Fruit fly (Drosophila melanogaster) whole organism, embryonic: Measurements from ENCODE around the gene CG4914.

Source experiments
- Abd-B ChIP-seq: fragments of 200-800 bp; sonication (Bioruptor generic); optimal IDR thresholded peaks from 2 replicates; lab custom pipeline; 2018; ENCODE audit warnings: missing biosample characterization, mild to moderate bottlenecking, missing genetic modification characterization, moderate library complexity
- Asciz ChIP-seq: fragments of 200-800 bp; sonication (Bioruptor generic); optimal IDR thresholded peaks from 2 replicates; lab custom pipeline; 2017; ENCODE audit warnings: missing biosample characterization, mild to moderate bottlenecking, missing genetic modification characterization, missing genetic modification reagents
- Atf-2 ChIP-seq: fragments of 200-800 bp; sonication (Bioruptor generic); optimal IDR thresholded peaks from 2 replicates; lab custom pipeline; 2016; ENCODE audit warnings: missing biosample characterization, missing genetic modification characterization
- BtbVII ChIP-seq: fragments of 200-800 bp; sonication (Bioruptor generic); optimal IDR thresholded peaks from 3 replicates; lab custom pipeline; 2017; ENCODE audit warnings: missing biosample characterization, mild to moderate bottlenecking, missing genetic modification characterization
- CG12155 ChIP-seq: fragments of 200-800 bp; sonication (Bioruptor generic); optimal IDR thresholded peaks from 3 replicates; lab custom pipeline; 2016; ENCODE audit warnings: missing biosample characterization, missing genetic modification characterization
- CG12299 ChIP-seq: fragments of 200-800 bp; sonication (Bioruptor generic); optimal IDR thresholded peaks from 2 replicates; lab custom pipeline; 2018; ENCODE audit warnings: missing biosample characterization, mild to moderate bottlenecking, missing genetic modification characterization
- CG14965 ChIP-seq: fragments of 200-800 bp; sonication (Bioruptor generic); optimal IDR thresholded peaks from 2 replicates; lab custom pipeline; 2016; ENCODE audit warnings: missing biosample characterization, missing genetic modification characterization, borderline replicate concordance
- CG16779 ChIP-seq: fragments of 200-800 bp; sonication (Bioruptor generic); IDR thresholded peaks from 2 replicates; pipeline ENCODE4 v1.3.6; 2022; ENCODE audit warnings: missing biosample characterization, missing genetic modification characterization
- CG17359 ChIP-seq: fragments of 200-800 bp; sonication (Bioruptor generic); optimal IDR thresholded peaks from 3 replicates; lab custom pipeline; 2018; ENCODE audit warnings: missing biosample characterization, mild to moderate bottlenecking, missing genetic modification characterization, moderate library complexity
- CG17802 ChIP-seq: fragments of 200-800 bp; sonication (Bioruptor generic); optimal IDR thresholded peaks from 2 replicates; lab custom pipeline; 2018; ENCODE audit warnings: missing biosample characterization, mild to moderate bottlenecking, missing genetic modification characterization, moderate library complexity
- CG17829 ChIP-seq: fragments of 200-800 bp; optimal IDR thresholded peaks from 2 replicates; lab custom pipeline; 2019; ENCODE audit warnings: missing biosample characterization, mild to moderate bottlenecking, missing genetic modification characterization, moderate library complexity
- CG17912 ChIP-seq: fragments of 200-800 bp; sonication (Bioruptor generic); optimal IDR thresholded peaks from 2 replicates; lab custom pipeline; 2018; ENCODE audit warnings: missing biosample characterization, mild to moderate bottlenecking, missing genetic modification characterization
- CG18262 ChIP-seq: fragments of 200-800 bp; optimal IDR thresholded peaks from 3 replicates; lab custom pipeline; 2019; ENCODE audit warnings: missing biosample characterization, mild to moderate bottlenecking, missing genetic modification characterization, moderate library complexity
- CG2678 ChIP-seq: fragments of 200-800 bp; sonication (Bioruptor generic); optimal IDR thresholded peaks from 3 replicates; lab custom pipeline; 2019; ENCODE audit warnings: missing biosample characterization, mild to moderate bottlenecking, missing genetic modification characterization, moderate library complexity
- CG2889 ChIP-seq: fragments of 200-800 bp; sonication (Bioruptor generic); IDR thresholded peaks from 3 replicates; pipeline ENCODE4 v1.3.6; 2022; ENCODE audit warnings: missing biosample characterization, missing genetic modification characterization
- CG30403 ChIP-seq: fragments of 200-800 bp; sonication (Bioruptor generic); optimal IDR thresholded peaks from 3 replicates; lab custom pipeline; 2016; ENCODE audit warnings: missing biosample characterization, missing genetic modification characterization
- CG31365 ChIP-seq: fragments of 200-800 bp; sonication (Bioruptor generic); optimal IDR thresholded peaks from 2 replicates; lab custom pipeline; 2018; ENCODE audit warnings: missing biosample characterization, mild to moderate bottlenecking, missing genetic modification characterization
- CG32767 ChIP-seq: fragments of 200-800 bp; sonication (Bioruptor generic); IDR thresholded peaks from 2 replicates; pipeline ENCODE4 v1.3.6; 2022; ENCODE audit warnings: missing biosample characterization, missing genetic modification characterization
- CG3726 ChIP-seq: fragments of 200-800 bp; sonication (Bioruptor generic); IDR thresholded peaks from 3 replicates; pipeline ENCODE4, ENCODE4 v1.3.6; 2022; ENCODE audit warnings: missing biosample characterization, missing genetic modification characterization
- CG3847 ChIP-seq: fragments of 200-800 bp; sonication (Bioruptor generic); IDR thresholded peaks from 2 replicates; pipeline ENCODE4 v1.3.6; 2022; ENCODE audit warnings: missing biosample characterization, missing genetic modification characterization
- CG6689 ChIP-seq: fragments of 200-800 bp; sonication (Bioruptor generic); IDR thresholded peaks from 2 replicates; pipeline ENCODE4 v1.3.6; 2022; ENCODE audit warnings: missing biosample characterization, missing genetic modification characterization
- CG7271 ChIP-seq: fragments of 200-800 bp; sonication (Bioruptor generic); optimal IDR thresholded peaks from 2 replicates; lab custom pipeline; 2018; ENCODE audit warnings: missing biosample characterization, mild to moderate bottlenecking, missing genetic modification characterization, moderate library complexity
- CG8281 ChIP-seq: fragments of 200-800 bp; sonication (Bioruptor generic); optimal IDR thresholded peaks from 2 replicates; lab custom pipeline; 2018; ENCODE audit warnings: missing biosample characterization, mild to moderate bottlenecking, missing genetic modification characterization, moderate library complexity
- Doc3 ChIP-seq: fragments of 200-800 bp; sonication (Bioruptor generic); IDR thresholded peaks from 3 replicates; pipeline ENCODE4 v1.3.6; 2022; ENCODE audit warnings: missing biosample characterization, missing genetic modification characterization; ENCODE audit not compliant: partially characterized antibody
- E2f2 ChIP-seq: fragments of 200-800 bp; sonication (Bioruptor generic); IDR thresholded peaks from 2 replicates; pipeline ENCODE4 v1.3.6; 2022; ENCODE audit warnings: missing biosample characterization, missing genetic modification characterization
- MTF-1 ChIP-seq: fragments of 200-800 bp; sonication (Bioruptor generic); optimal IDR thresholded peaks from 2 replicates; lab custom pipeline; 2018; ENCODE audit warnings: missing biosample characterization, mild to moderate bottlenecking, missing genetic modification characterization, borderline replicate concordance
- Ssrp ChIP-seq: fragments of 200-800 bp; sonication (Bioruptor generic); optimal IDR thresholded peaks from 2 replicates; lab custom pipeline; 2018; ENCODE audit warnings: missing biosample characterization, mild to moderate bottlenecking, missing genetic modification characterization, moderate library complexity
- Stat92E ChIP-seq, 3 experiments: fragments of >200 bp in 2 of 3; fragments of 200-800 bp in 1 of 3; sonication (Bioruptor generic) in 1 of 3; optimal IDR thresholded peaks; 2 replicates each; lab custom pipeline; 2017 to 2019; ENCODE audit warnings: missing biosample characterization in 3 of 3, missing genetic modification characterization in 3 of 3, mild to moderate bottlenecking in 1 of 3, moderate library complexity in 1 of 3
- ab ChIP-seq: fragments of 200-800 bp; sonication (Bioruptor generic); optimal IDR thresholded peaks from 2 replicates; lab custom pipeline; 2016; ENCODE audit warnings: missing biosample characterization, missing genetic modification characterization
- aop ChIP-seq: fragments of 200-800 bp; sonication (Bioruptor generic); IDR thresholded peaks from 2 replicates; pipeline ENCODE4 v1.3.6; 2022; ENCODE audit warnings: missing biosample characterization, missing genetic modification characterization
- bowl ChIP-seq: fragments of 200-800 bp; sonication (Bioruptor generic); IDR thresholded peaks from 2 replicates; pipeline ENCODE4 v1.3.6; 2022; ENCODE audit warnings: missing biosample characterization, missing genetic modification characterization
- bsh ChIP-seq, 2 experiments: fragments of 200-800 bp; sonication (Bioruptor generic); optimal IDR thresholded peaks; 2 replicates each; lab custom pipeline; 2017 to 2018; ENCODE audit warnings: mild to moderate bottlenecking in 2 of 2, missing biosample characterization in 2 of 2, missing genetic modification characterization in 2 of 2, moderate library complexity in 1 of 2
- ci ChIP-seq: fragments of 200-800 bp; sonication (Bioruptor generic); IDR thresholded peaks from 3 replicates; pipeline ENCODE4 v1.3.6; 2022; ENCODE audit warnings: missing biosample characterization, missing genetic modification characterization
- dati ChIP-seq: fragments of 200-800 bp; sonication (Bioruptor generic); IDR thresholded peaks from 2 replicates; pipeline ENCODE4 v1.3.6; 2022; ENCODE audit warnings: missing biosample characterization, missing genetic modification characterization
- dimm ChIP-seq: fragments of 200-800 bp; sonication (Bioruptor generic); IDR thresholded peaks from 2 replicates; pipeline ENCODE4 v1.3.6; 2022; ENCODE audit warnings: missing biosample characterization, missing genetic modification characterization
- emc ChIP-seq: fragments of 200-800 bp; sonication (Bioruptor generic); optimal IDR thresholded peaks from 2 replicates; lab custom pipeline; 2016; ENCODE audit warnings: missing biosample characterization, missing genetic modification characterization
- esg ChIP-seq: fragments of 200-800 bp; sonication (Bioruptor generic); conservative IDR thresholded peaks from 2 replicates; pipeline ENCODE4 v1.3.6; 2022; ENCODE audit warnings: missing biosample characterization, missing genetic modification characterization
- eve ChIP-seq, 2 experiments: fragments of >200 bp; optimal IDR thresholded peaks; 2 replicates each; lab custom pipeline; 2017; ENCODE audit warnings: missing biosample characterization in 2 of 2, missing genetic modification characterization in 2 of 2
- fd64A ChIP-seq: fragments of 200-800 bp; sonication (Bioruptor generic); optimal IDR thresholded peaks from 3 replicates; lab custom pipeline; 2018; ENCODE audit warnings: missing biosample characterization, mild to moderate bottlenecking, missing genetic modification characterization
- grn ChIP-seq: fragments of 200-800 bp; sonication (Bioruptor generic); optimal IDR thresholded peaks from 3 replicates; lab custom pipeline; 2017; ENCODE audit warnings: missing biosample characterization, missing genetic modification characterization
- gsb ChIP-seq: fragments of 200-800 bp; sonication (Bioruptor generic); IDR thresholded peaks from 2 replicates; pipeline ENCODE4 v1.3.6; 2022; ENCODE audit warnings: missing biosample characterization, missing genetic modification characterization
- mirr ChIP-seq: fragments of 200-800 bp; sonication (Bioruptor generic); optimal IDR thresholded peaks from 3 replicates; lab custom pipeline; 2018; ENCODE audit warnings: missing biosample characterization, mild to moderate bottlenecking, missing genetic modification characterization
- nerfin-1 ChIP-seq: fragments of 200-800 bp; sonication (Bioruptor generic); optimal IDR thresholded peaks from 3 replicates; lab custom pipeline; 2019; ENCODE audit warnings: missing biosample characterization, mild to moderate bottlenecking, missing genetic modification characterization, moderate library complexity
- pb ChIP-seq: fragments of 200-800 bp; sonication (Bioruptor generic); optimal IDR thresholded peaks from 3 replicates; lab custom pipeline; 2016; ENCODE audit warnings: missing biosample characterization, missing genetic modification characterization
- sens ChIP-seq: fragments of 200-800 bp; sonication (Bioruptor generic); peaks from one replicate; lab custom pipeline; 2016; ENCODE audit warnings: missing biosample characterization, missing genetic modification characterization
- shn ChIP-seq: fragments of 200-800 bp; sonication (Bioruptor generic); optimal IDR thresholded peaks from 3 replicates; lab custom pipeline; 2016; ENCODE audit warnings: missing biosample characterization, missing genetic modification characterization
- tio ChIP-seq: fragments of 200-800 bp; sonication (Bioruptor generic); optimal IDR thresholded peaks from 2 replicates; lab custom pipeline; 2017; ENCODE audit warnings: missing biosample characterization, missing genetic modification characterization, inconsistent platforms
- twi ChIP-seq: fragments of 200-800 bp; optimal IDR thresholded peaks from 2 replicates; lab custom pipeline; 2019; ENCODE audit warnings: missing biosample characterization, mild to moderate bottlenecking, missing genetic modification characterization, moderate library complexity
- wek ChIP-seq: fragments of 200-800 bp; sonication (Bioruptor generic); optimal IDR thresholded peaks from 3 replicates; lab custom pipeline; 2018; ENCODE audit warnings: missing biosample characterization, mild to moderate bottlenecking, missing genetic modification characterization, moderate library complexity
- zen ChIP-seq: fragments of 200-800 bp; sonication (Bioruptor generic); optimal IDR thresholded peaks from 3 replicates; lab custom pipeline; 2018; ENCODE audit warnings: missing biosample characterization, mild to moderate bottlenecking, missing genetic modification characterization, moderate library complexity

The CG4914 gene

dm6 chr3L:14678097-14678679 lies at the start of gene CG4914 (continued):
- TF ChIP-seq CG8281 (peak; percentile 34), CG3726 (GFP tag; lab: Robert Waterston, UW) (0 out of 3 replicates have a peak, but pooled peaks have one; percentile 45), CG31365 (tag; lab: Kevin White, UChicago) (no peak), CG3847 (peak; percentile 62), fd64A (GFP tag; lab: Kevin White, UChicago) (no peak), mirr (GFP tag; lab: Kevin White, UChicago) (no peak), CG17359 (peak; percentile 69), Atf-2 (GFP tag; lab: Kevin White, UChicago) (no peak), zen (tag; lab: Kevin White, UChicago) (peak; percentile 58), BtbVII (peak; percentile 11), dimm (GFP tag; lab: Robert Waterston, UW) (peak; percentile 40; the same call in 1 of the 2 replicates), dati (GFP tag; lab: Robert Waterston, UW) (no peak), Abd-B (GFP tag; lab: Kevin White, UChicago) (peak; percentile 82), CG12155 (GFP tag; lab: Kevin White, UChicago) (peak; percentile 67), CG17912 (GFP tag; lab: Kevin White, UChicago) (no peak), Stat92E (GFP tag; optimal IDR thresholded peaks at IDR 0.05; lab: Kevin White, UChicago) (peak in 1 of 3 experiments; percentile 61), E2f2 (GFP tag; lab: Robert Waterston, UW) (no peak; the same call in 1 of the 2 replicates), wek (no peak), CG6689 (GFP tag; lab: Robert Waterston, UW) (peak; percentile 77), CG14965 (no peak), bowl (GFP tag; lab: Robert Waterston, UW) (no peak), CG18262 (tag; lab: Kevin White, UChicago) (peak; percentile 94), emc (GFP tag; lab: Kevin White, UChicago) (no peak), sens (peak; percentile 92), MTF-1 (GFP tag; lab: Kevin White, UChicago) (no peak), Doc3 (GFP tag; lab: Robert Waterston, UW) (no peak), CG17802 (tag; lab: Kevin White, UChicago) (peak; percentile 44), eve (GFP tag; optimal IDR thresholded peaks at IDR 0.05; lab: Kevin White, UChicago) (peak in 1 of 2 experiments; percentile 81), aop (GFP tag; lab: Robert Waterston, UW) (no peak), CG16779 (GFP tag; lab: Robert Waterston, UW) (0 out of 2 replicates have a peak, but pooled peaks have one; percentile 47), CG7271 (no peak), CG12299 (tag; lab: Kevin White, UChicago) (no peak), ci (GFP tag; lab: Robert Waterston, UW) (peak; percentile 82), gsb (GFP tag; lab: Robert Waterston, UW) (no peak), CG30403 (GFP tag; lab: Kevin White, UChicago) (peak; percentile 87), Asciz (GFP tag; lab: Kevin White, UChicago) (peak; percentile 61), pb (GFP tag; lab: Kevin White, UChicago) (no peak), Ssrp (tag; lab: Kevin White, UChicago) (peak; percentile 94), tio (peak; percentile 85), CG2678 (peak; percentile 85), twi (peak; percentile 79), ab (GFP tag; lab: Kevin White, UChicago) (no peak), nerfin-1 (tag; lab: Kevin White, UChicago) (peak; percentile 76), CG32767 (GFP tag; lab: Robert Waterston, UW) (peak; percentile 45; the same call in 1 of the 2 replicates), CG2889 (GFP tag; lab: Robert Waterston, UW) (no peak), shn (no peak), esg (GFP tag; lab: Robert Waterston, UW) (peak; percentile 70), bsh (GFP tag; optimal IDR thresholded peaks at IDR 0.05; lab: Kevin White, UChicago) (peak; percentile 81 to 93), grn (GFP tag; lab: Kevin White, UChicago) (no peak), CG17829 (tag; lab: Kevin White, UChicago) (peak; percentile 93)
